Fruit fly (Drosophila melanogaster) whole organism, embryonic: ENCODE data around the gene Rab39.
"Not testable (repeated sequence)": the region's sequence is repeated elsewhere in the genome, so short reads cannot be mapped to it uniquely, and the experiment has no call there.

ENCODE experiments used
- C15 ChIP-seq: fragments of 200-800 bp; sonication (Bioruptor generic); IDR thresholded peaks from 3 replicates; pipeline ENCODE4 v1.3.6; 2022; ENCODE audit warnings: missing biosample characterization, missing genetic modification characterization
- CG10209 ChIP-seq: fragments of 200-800 bp; sonication (Bioruptor generic); optimal IDR thresholded peaks from 3 replicates; lab custom pipeline; 2017; ENCODE audit warnings: missing biosample characterization, mild to moderate bottlenecking, missing genetic modification characterization, missing genetic modification reagents
- CG12155 ChIP-seq: fragments of 200-800 bp; sonication (Bioruptor generic); optimal IDR thresholded peaks from 3 replicates; lab custom pipeline; 2016; ENCODE audit warnings: missing biosample characterization, missing genetic modification characterization
- CG12299 ChIP-seq: fragments of 200-800 bp; sonication (Bioruptor generic); optimal IDR thresholded peaks from 2 replicates; lab custom pipeline; 2018; ENCODE audit warnings: missing biosample characterization, mild to moderate bottlenecking, missing genetic modification characterization
- CG13624 ChIP-seq: fragments of 200-800 bp; sonication (Bioruptor generic); optimal IDR thresholded peaks from 2 replicates; lab custom pipeline; 2016; ENCODE audit warnings: missing biosample characterization, missing genetic modification characterization
- CG14050 ChIP-seq: fragments of 200-800 bp; sonication (Bioruptor generic); IDR thresholded peaks from 3 replicates; pipeline ENCODE4 v1.3.6; 2022; ENCODE audit warnings: missing biosample characterization, missing genetic modification characterization
- CG14667 ChIP-seq: fragments of 200-800 bp; sonication (Bioruptor generic); IDR thresholded peaks from 2 replicates; pipeline ENCODE4 v1.3.6; 2022; ENCODE audit warnings: missing biosample characterization, missing genetic modification characterization
- CG15011 ChIP-seq: fragments of 200-800 bp; sonication (Bioruptor generic); optimal IDR thresholded peaks from 3 replicates; lab custom pipeline; 2018; ENCODE audit warnings: missing biosample characterization, mild to moderate bottlenecking, missing genetic modification characterization
- CG31365 ChIP-seq: fragments of 200-800 bp; sonication (Bioruptor generic); optimal IDR thresholded peaks from 2 replicates; lab custom pipeline; 2018; ENCODE audit warnings: missing biosample characterization, mild to moderate bottlenecking, missing genetic modification characterization
- CG31441 ChIP-seq: fragments of 200-800 bp; sonication (Bioruptor generic); IDR thresholded peaks from 2 replicates; pipeline ENCODE4 v1.3.6; 2022; ENCODE audit warnings: missing biosample characterization, missing genetic modification characterization
- CG3726 ChIP-seq: fragments of 200-800 bp; sonication (Bioruptor generic); IDR thresholded peaks from 3 replicates; pipeline ENCODE4, ENCODE4 v1.3.6; 2022; ENCODE audit warnings: missing biosample characterization, missing genetic modification characterization
- CG3847 ChIP-seq: fragments of 200-800 bp; sonication (Bioruptor generic); IDR thresholded peaks from 2 replicates; pipeline ENCODE4 v1.3.6; 2022; ENCODE audit warnings: missing biosample characterization, missing genetic modification characterization
- CG6765 ChIP-seq: fragments of 200-800 bp; sonication (Bioruptor generic); optimal IDR thresholded peaks from 3 replicates; lab custom pipeline; 2017; ENCODE audit warnings: missing biosample characterization, mild to moderate bottlenecking, missing genetic modification characterization
- CG7357 ChIP-seq: fragments of 200-800 bp; sonication (Bioruptor generic); IDR thresholded peaks from 3 replicates; pipeline ENCODE4 v1.3.6; 2022; ENCODE audit warnings: missing biosample characterization, missing genetic modification characterization
- CG9932 ChIP-seq: fragments of 200-800 bp; sonication (Bioruptor generic); IDR thresholded peaks from 2 replicates; pipeline ENCODE4 v1.3.6; 2022; ENCODE audit warnings: missing biosample characterization, missing genetic modification characterization
- CrebB ChIP-seq: fragments of 200-800 bp; sonication (Bioruptor generic); optimal IDR thresholded peaks from 3 replicates; lab custom pipeline; 2018; ENCODE audit warnings: missing biosample characterization, mild to moderate bottlenecking, missing genetic modification characterization
- Elba2 ChIP-seq: fragments of 200-800 bp; sonication (Bioruptor generic); optimal IDR thresholded peaks from 3 replicates; lab custom pipeline; 2016; ENCODE audit warnings: missing biosample characterization, missing genetic modification characterization
- Hand ChIP-seq: fragments of 200-800 bp; sonication (Bioruptor generic); optimal IDR thresholded peaks from 2 replicates; lab custom pipeline; 2017; ENCODE audit warnings: mild to moderate bottlenecking, missing biosample characterization, missing genetic modification reagents, missing genetic modification characterization
- Hmr ChIP-seq: fragments of 200-800 bp; sonication (Bioruptor generic); optimal IDR thresholded peaks from 3 replicates; lab custom pipeline; 2017; ENCODE audit warnings: mild to moderate bottlenecking, missing biosample characterization, missing genetic modification reagents, missing genetic modification characterization
- Hsf ChIP-seq: fragments of 200-800 bp; sonication (Bioruptor generic); optimal IDR thresholded peaks from 3 replicates; lab custom pipeline; 2016; ENCODE audit warnings: missing biosample characterization, missing genetic modification characterization
- Lim3 ChIP-seq: fragments of 200-800 bp; sonication (Bioruptor generic); IDR thresholded peaks from 2 replicates; pipeline ENCODE4 v1.3.6; 2022; ENCODE audit warnings: missing biosample characterization, missing genetic modification characterization
- MBD-R2 ChIP-seq: fragments of 200-800 bp; sonication (Bioruptor generic); IDR thresholded peaks from 2 replicates; pipeline ENCODE4 v1.3.6; 2022; ENCODE audit warnings: missing biosample characterization, missing genetic modification characterization
- Myb ChIP-seq: fragments of 200-800 bp; sonication (Bioruptor generic); optimal IDR thresholded peaks from 2 replicates; lab custom pipeline; 2016; ENCODE audit warnings: missing biosample characterization, missing genetic modification characterization
- NFAT ChIP-seq: fragments of 200-800 bp; sonication (Bioruptor generic); IDR thresholded peaks from 2 replicates; pipeline ENCODE4 v1.3.6; 2022; ENCODE audit warnings: missing biosample characterization, missing genetic modification characterization
- NfI ChIP-seq: fragments of 200-800 bp; sonication (Bioruptor generic); optimal IDR thresholded peaks from 3 replicates; lab custom pipeline; 2018; ENCODE audit warnings: missing biosample characterization, mild to moderate bottlenecking, missing genetic modification characterization, moderate library complexity
- PHDP ChIP-seq: fragments of 200-800 bp; sonication (Bioruptor generic); optimal IDR thresholded peaks from 3 replicates; lab custom pipeline; 2018; ENCODE audit warnings: missing biosample characterization, mild to moderate bottlenecking, missing genetic modification characterization, moderate library complexity
- Pdp1 ChIP-seq, 2 experiments: fragments of 200-800 bp; sonication (Bioruptor generic); optimal IDR thresholded peaks; 3 replicates each; lab custom pipeline; 2016; ENCODE audit warnings: missing biosample characterization in 2 of 2, missing genetic modification characterization in 2 of 2, mild to moderate bottlenecking in 1 of 2, moderate library complexity in 1 of 2
- bcd ChIP-seq: fragments of 200-800 bp; sonication (Bioruptor generic); optimal IDR thresholded peaks from 2 replicates; lab custom pipeline; 2017; ENCODE audit warnings: missing biosample characterization, mild to moderate bottlenecking, missing genetic modification characterization
- chn ChIP-seq: fragments of 200-800 bp; sonication (Bioruptor generic); optimal IDR thresholded peaks from 2 replicates; lab custom pipeline; 2016; ENCODE audit warnings: missing biosample characterization, missing genetic modification characterization
- danr ChIP-seq: fragments of 200-800 bp; sonication (Bioruptor generic); IDR thresholded peaks from 2 replicates; pipeline ENCODE4 v1.3.6; 2022; ENCODE audit warnings: missing biosample characterization, missing genetic modification characterization
- en ChIP-seq: fragments of 200-800 bp; sonication (Bioruptor generic); optimal IDR thresholded peaks from 2 replicates; lab custom pipeline; 2016; ENCODE audit warnings: missing biosample characterization, missing genetic modification characterization
- fd96Cb ChIP-seq: fragments of 200-800 bp; sonication (Bioruptor generic); optimal IDR thresholded peaks from 2 replicates; lab custom pipeline; 2018; ENCODE audit warnings: missing biosample characterization, mild to moderate bottlenecking, missing genetic modification characterization, moderate library complexity
- gcm2 ChIP-seq: fragments of 200-800 bp; sonication (Bioruptor generic); optimal IDR thresholded peaks from 2 replicates; lab custom pipeline; 2016; ENCODE audit warnings: missing biosample characterization, missing genetic modification characterization
- lilli ChIP-seq: fragments of 200-800 bp; sonication (Bioruptor generic); optimal IDR thresholded peaks from 3 replicates; lab custom pipeline; 2016; ENCODE audit warnings: missing biosample characterization, missing genetic modification characterization
- lmd ChIP-seq: fragments of 200-800 bp; sonication (Bioruptor generic); IDR thresholded peaks from 2 replicates; pipeline ENCODE4 v1.3.6; 2022; ENCODE audit warnings: missing biosample characterization, missing genetic modification characterization
- nerfin-1 ChIP-seq: fragments of 200-800 bp; sonication (Bioruptor generic); optimal IDR thresholded peaks from 3 replicates; lab custom pipeline; 2019; ENCODE audit warnings: missing biosample characterization, mild to moderate bottlenecking, missing genetic modification characterization, moderate library complexity
- nmo ChIP-seq: fragments of 200-800 bp; sonication (Bioruptor generic); optimal IDR thresholded peaks from 2 replicates; lab custom pipeline; 2018; ENCODE audit warnings: missing biosample characterization, mild to moderate bottlenecking, missing genetic modification characterization, moderate library complexity
- prd ChIP-seq, 3 experiments: fragments of >200 bp in 2 of 3; fragments of 200-800 bp in 1 of 3; sonication (Bioruptor generic) in 1 of 3; optimal IDR thresholded peaks in 2 of 3; IDR thresholded peaks in 1 of 3; 2 replicates in 2 of 3; 3 replicates in 1 of 3; pipeline versions ENCODE4 v1.3.6 to Lab custom; 2017 to 2022; ENCODE audit warnings: missing biosample characterization in 1 of 3, missing genetic modification characterization in 1 of 3
- ro ChIP-seq: fragments of 200-800 bp; sonication (Bioruptor generic); IDR thresholded peaks from 2 replicates; pipeline ENCODE4 v1.3.6; 2022; ENCODE audit warnings: missing biosample characterization, missing genetic modification characterization
- schlank ChIP-seq: fragments of 200-800 bp; sonication (Bioruptor generic); optimal IDR thresholded peaks from 2 replicates; lab custom pipeline; 2018; ENCODE audit warnings: missing biosample characterization, mild to moderate bottlenecking, missing genetic modification characterization
- scrt ChIP-seq: fragments of 200-800 bp; sonication (Bioruptor generic); optimal IDR thresholded peaks from 2 replicates; lab custom pipeline; 2018; ENCODE audit warnings: missing biosample characterization, mild to moderate bottlenecking, missing genetic modification characterization, moderate library complexity
- sens ChIP-seq: fragments of 200-800 bp; sonication (Bioruptor generic); peaks from one replicate; lab custom pipeline; 2016; ENCODE audit warnings: missing biosample characterization, missing genetic modification characterization
- sens-2 ChIP-seq: fragments of 200-800 bp; sonication (Bioruptor generic); IDR thresholded peaks from 2 replicates; pipeline ENCODE4 v1.3.6; 2022; ENCODE audit warnings: missing biosample characterization, missing genetic modification characterization
- sima ChIP-seq: fragments of 200-800 bp; sonication (Bioruptor generic); optimal IDR thresholded peaks from 2 replicates; lab custom pipeline; 2016; ENCODE audit warnings: missing biosample characterization, missing genetic modification characterization
- sisA ChIP-seq: fragments of 200-800 bp; sonication (Bioruptor generic); IDR thresholded peaks from 2 replicates; pipeline ENCODE4 v1.3.6; 2022; ENCODE audit warnings: missing biosample characterization, missing genetic modification characterization
- slou ChIP-seq: fragments of 200-800 bp; sonication (Bioruptor generic); optimal IDR thresholded peaks from 3 replicates; lab custom pipeline; 2016; ENCODE audit warnings: missing biosample characterization, missing genetic modification characterization
- sr ChIP-seq: fragments of 200-800 bp; sonication (Bioruptor generic); IDR thresholded peaks from 3 replicates; pipeline ENCODE4 v1.3.6; 2022; ENCODE audit warnings: missing biosample characterization, missing genetic modification characterization
- ssp ChIP-seq: fragments of 200-800 bp; sonication (Bioruptor generic); IDR thresholded peaks from 2 replicates; pipeline ENCODE4 v1.3.6; 2022; ENCODE audit warnings: missing biosample characterization, missing genetic modification characterization
- ttk ChIP-seq: fragments of 200-800 bp; sonication (Bioruptor generic); IDR thresholded peaks from 2 replicates; pipeline ENCODE4 v2.1.2; 2022; ENCODE audit warnings: missing biosample characterization, missing genetic modification characterization
- wor ChIP-seq: fragments of 200-800 bp; sonication (Bioruptor generic); IDR thresholded peaks from 2 replicates; pipeline ENCODE4 v1.3.6; 2022; ENCODE audit warnings: missing biosample characterization, missing genetic modification characterization

Rab39 gene

dm6 chrX:7703001-7703864, 31.5 kb upstream of the Rab39 start (continued):
- peak; percentile 66 for TF ChIP-seq nerfin-1
- peak; percentile 25; the same call in 1 of the 2 replicates for TF ChIP-seq Lim3 (GFP tag; lab: Robert Waterston, UW)
- peak; percentile 97 for TF ChIP-seq lilli (GFP tag; lab: Kevin White, UChicago)
- TF ChIP-seq ro (GFP tag; lab: Robert Waterston, UW): peak; percentile 31; the same call in 1 of the 2 replicates
- peak; percentile 56 for TF ChIP-seq CG31365
- peak; percentile 14; the same call in 1 of the 2 replicates for TF ChIP-seq wor (GFP tag; lab: Robert Waterston, UW)
- TF ChIP-seq Hmr (GFP tag; lab: Kevin White, UChicago): peak; percentile 52
- TF ChIP-seq CG10209 (GFP tag; lab: Kevin White, UChicago): peak; percentile 29
- peak; percentile 81 for TF ChIP-seq slou
- peak; percentile 71 for TF ChIP-seq schlank (tag; lab: Kevin White, UChicago)
- peak; percentile 32; the same call in 1 of the 2 replicates for TF ChIP-seq sens-2
- TF ChIP-seq NfI (GFP tag; lab: Kevin White, UChicago): peak; percentile 44
- TF ChIP-seq ttk (GFP tag; lab: Robert Waterston, UW): peak; percentile 61
- TF ChIP-seq en: peak; percentile 87
- peak; percentile 54 for TF ChIP-seq ssp (GFP tag; lab: Robert Waterston, UW)
- TF ChIP-seq CG12155 (GFP tag; lab: Kevin White, UChicago): peak; percentile 31
- peak; percentile 42 for TF ChIP-seq CG14050 (GFP tag; lab: Robert Waterston, UW)
- peak; percentile 99 for TF ChIP-seq sens (GFP tag; lab: Kevin White, UChicago)
- TF ChIP-seq CrebB (tag; lab: Kevin White, UChicago): peak; percentile 69
- TF ChIP-seq CG6765 (GFP tag; lab: Kevin White, UChicago): peak; percentile 39
- TF ChIP-seq scrt (GFP tag; lab: Kevin White, UChicago): peak; percentile 62
- peak; percentile 84 for TF ChIP-seq bcd (GFP tag; lab: Kevin White, UChicago)
- peak; percentile 22 for TF ChIP-seq sima
- not testable (repeated sequence) for TF ChIP-seq prd (optimal IDR thresholded peaks at IDR 0.05; lab: Kevin White, UChicago)
- peak; percentile 70 for TF ChIP-seq prd (GFP tag; IDR thresholded peaks at IDR 0.05; lab: Robert Waterston, UW)
- TF ChIP-seq CG14667 (GFP tag; lab: Robert Waterston, UW): peak; percentile 53
- TF ChIP-seq NFAT (GFP tag; lab: Robert Waterston, UW): peak; percentile 57
- peak; percentile 57 for TF ChIP-seq danr (GFP tag; lab: Robert Waterston, UW)
- peak; percentile 14; the same call in 1 of the 3 replicates for TF ChIP-seq sr (GFP tag; lab: Robert Waterston, UW)
- TF ChIP-seq MBD-R2: peak; percentile 47; the same call in 1 of the 2 replicates
- peak; percentile 27 for TF ChIP-seq gcm2 (GFP tag; lab: Kevin White, UChicago)
- peak; percentile 78 for TF ChIP-seq sisA (GFP tag; lab: Robert Waterston, UW)
- TF ChIP-seq CG15011: peak; percentile 66
- peak; percentile 31 for TF ChIP-seq Myb (GFP tag; lab: Kevin White, UChicago)
- TF ChIP-seq lmd (GFP tag; lab: Robert Waterston, UW): peak; percentile 52
- TF ChIP-seq chn (GFP tag; lab: Kevin White, UChicago): peak; percentile 36
- TF ChIP-seq CG13624 (GFP tag; lab: Kevin White, UChicago): peak; percentile 29
- peak; percentile 51; the same call in 1 of the 3 replicates for TF ChIP-seq CG3726 (GFP tag; lab: Robert Waterston, UW)
- peak; percentile 67 for TF ChIP-seq CG12299 (tag; lab: Kevin White, UChicago)

- peak; percentile 41 for TF ChIP-seq fd96Cb (tag; lab: Kevin White, UChicago)
- no peak for TF ChIP-seq Hsf (GFP tag; lab: Kevin White, UChicago)
- TF ChIP-seq Elba2: no peak
- TF ChIP-seq C15 (GFP tag; lab: Robert Waterston, UW): no peak; the same call in 2 of the 3 replicates
- TF ChIP-seq CG7357 (GFP tag; lab: Robert Waterston, UW): 0 out of 3 replicates have a peak, but pooled peaks have one; percentile 3
- no peak for TF ChIP-seq CG9932 (GFP tag; lab: Robert Waterston, UW)
- no peak for TF ChIP-seq CG31441 (GFP tag; lab: Robert Waterston, UW)
- TF ChIP-seq CG3847 (GFP tag; lab: Robert Waterston, UW): no peak
- TF ChIP-seq PHDP (tag; lab: Kevin White, UChicago): no peak
- no peak for TF ChIP-seq Hand (GFP tag; lab: Kevin White, UChicago)
- TF ChIP-seq Lim3 (GFP tag; lab: Robert Waterston, UW): no peak
- peak; percentile 69 for TF ChIP-seq sens (GFP tag; lab: Kevin White, UChicago)
- TF ChIP-seq Pdp1 (GFP tag; optimal IDR thresholded peaks at IDR 0.05; lab: Kevin White, UChicago): peak in 1 of 2 experiments; percentile 63
- no peak for TF ChIP-seq nmo (GFP tag; lab: Kevin White, UChicago)
Observed at dm6 chrX:7703865-7704221, 30.9 kb upstream of the Rab39 start.
